Worm (Caenorhabditis elegans) whole organism, late embryonic: Measurements from ENCODE around the gene Y49F6B.8.

ENCODE experiments used
- C08G9.2 ChIP-seq: sonication (generic microtip); optimal IDR thresholded peaks from 2 replicates; lab custom pipeline; 2016; ENCODE audit warnings: mild to moderate bottlenecking, missing genetic modification characterization, moderate library complexity, missing compliant biosample characterization
- F13H6.1 ChIP-seq: sonication (generic microtip); optimal IDR thresholded peaks from 2 replicates; lab custom pipeline; 2016; ENCODE audit warnings: missing genetic modification characterization, missing compliant biosample characterization
- Y22D7AL.16 ChIP-seq: sonication (generic microtip); optimal IDR thresholded peaks from 2 replicates; lab custom pipeline; 2016; ENCODE audit warnings: missing genetic modification characterization, missing compliant biosample characterization
- ahr-1 ChIP-seq: sonication (generic microtip); optimal IDR thresholded peaks from 2 replicates; lab custom pipeline; 2016; ENCODE audit warnings: missing genetic modification characterization, missing compliant biosample characterization
- ceh-14 ChIP-seq: sonication (generic microtip); optimal IDR thresholded peaks from 2 replicates; lab custom pipeline; 2016; ENCODE audit warnings: missing genotype, missing genetic modification characterization, missing compliant biosample characterization
- ceh-19 ChIP-seq: fragments of 200-800 bp; sonication (Bioruptor generic); optimal IDR thresholded peaks from 2 replicates; lab custom pipeline; 2018; ENCODE audit warnings: mild to moderate bottlenecking, missing genetic modification characterization, missing compliant biosample characterization
- ceh-45 ChIP-seq: fragments of 200-800 bp; sonication (Bioruptor generic); IDR thresholded peaks from 2 replicates; pipeline ENCODE4 v1.3.6; 2022; ENCODE audit warnings: missing genetic modification reagents, missing genetic modification characterization, missing compliant biosample characterization
- ceh-48 ChIP-seq: sonication (generic microtip); optimal IDR thresholded peaks from 2 replicates; lab custom pipeline; 2016; ENCODE audit warnings: missing genetic modification characterization, inconsistent platforms, missing compliant biosample characterization
- ceh-6 ChIP-seq: fragments of 200-800 bp; sonication (Bioruptor generic); optimal IDR thresholded peaks from 2 replicates; lab custom pipeline; 2018; ENCODE audit warnings: mild to moderate bottlenecking, missing genetic modification characterization, missing compliant biosample characterization
- che-1 ChIP-seq: sonication (generic microtip); optimal IDR thresholded peaks from 2 replicates; lab custom pipeline; 2016; ENCODE audit warnings: mild to moderate bottlenecking, missing genetic modification characterization, missing compliant biosample characterization
- dmd-4 ChIP-seq: sonication (generic microtip); optimal IDR thresholded peaks from 2 replicates; lab custom pipeline; 2016; ENCODE audit warnings: borderline replicate concordance, missing genetic modification characterization, missing compliant biosample characterization
- dve-1 ChIP-seq: sonication (generic microtip); optimal IDR thresholded peaks from 2 replicates; lab custom pipeline; 2017; ENCODE audit warnings: antibody characterized with exemption, mild to moderate bottlenecking, missing genetic modification characterization, missing compliant biosample characterization
- elt-4 ChIP-seq: sonication (generic microtip); optimal IDR thresholded peaks from 2 replicates; lab custom pipeline; 2016; ENCODE audit warnings: missing genetic modification characterization, missing compliant biosample characterization
- fax-1 ChIP-seq: sonication (generic microtip); optimal IDR thresholded peaks from 2 replicates; lab custom pipeline; 2016; ENCODE audit warnings: missing genotype, missing genetic modification characterization, missing compliant biosample characterization
- gmeb-2 ChIP-seq: sonication (generic microtip); optimal IDR thresholded peaks from 2 replicates; lab custom pipeline; 2016; ENCODE audit warnings: missing genetic modification characterization, inconsistent platforms, missing compliant biosample characterization
- hlh-13 ChIP-seq: fragments of 200-800 bp; sonication (Bioruptor generic); optimal IDR thresholded peaks from 2 replicates; lab custom pipeline; 2018; ENCODE audit warnings: mild to moderate bottlenecking, missing genetic modification characterization, missing compliant biosample characterization
- hlh-15 ChIP-seq: sonication (generic microtip); optimal IDR thresholded peaks from 2 replicates; lab custom pipeline; 2016; ENCODE audit warnings: missing genetic modification characterization, missing compliant biosample characterization
- hlh-30 ChIP-seq: sonication (generic microtip); optimal IDR thresholded peaks from 2 replicates; lab custom pipeline; 2017; ENCODE audit warnings: antibody characterized with exemption, missing genetic modification characterization, missing compliant biosample characterization; ENCODE audit not compliant: insufficient read depth
- hlh-6 ChIP-seq: sonication (generic microtip); optimal IDR thresholded peaks from 2 replicates; lab custom pipeline; 2016; ENCODE audit warnings: missing genotype, missing genetic modification characterization, missing compliant biosample characterization
- hlh-8 ChIP-seq: sonication (generic microtip); optimal IDR thresholded peaks from 2 replicates; lab custom pipeline; 2016; ENCODE audit warnings: missing genotype, missing genetic modification characterization, missing compliant biosample characterization
- lim-6 ChIP-seq: sonication (generic microtip); optimal IDR thresholded peaks from 2 replicates; lab custom pipeline; 2016; ENCODE audit warnings: missing genetic modification characterization, missing compliant biosample characterization
- mec-3 ChIP-seq: sonication (generic microtip); optimal IDR thresholded peaks from 2 replicates; lab custom pipeline; 2016; ENCODE audit warnings: borderline replicate concordance, missing genetic modification characterization, missing compliant biosample characterization
- nfya-1 ChIP-seq: sonication (generic microtip); optimal IDR thresholded peaks from 2 replicates; lab custom pipeline; 2017; ENCODE audit warnings: missing genetic modification characterization, mild to moderate bottlenecking, missing compliant biosample characterization, antibody characterized with exemption, moderate library complexity
- odd-2 ChIP-seq: sonication (generic microtip); optimal IDR thresholded peaks from 2 replicates; lab custom pipeline; 2017; ENCODE audit warnings: antibody characterized with exemption, mild to moderate bottlenecking, missing genetic modification characterization, missing compliant biosample characterization
- pha-2 ChIP-seq: sonication (generic microtip); optimal IDR thresholded peaks from 2 replicates; lab custom pipeline; 2017; ENCODE audit warnings: mild to moderate bottlenecking, missing genetic modification characterization, missing compliant biosample characterization
- syd-9 ChIP-seq: sonication (generic microtip); optimal IDR thresholded peaks from 2 replicates; lab custom pipeline; 2016; ENCODE audit warnings: mild to moderate bottlenecking, missing genetic modification characterization, moderate library complexity, missing compliant biosample characterization
- tbx-2 ChIP-seq: sonication (generic microtip); optimal IDR thresholded peaks from 2 replicates; lab custom pipeline; 2016; ENCODE audit warnings: missing genetic modification characterization, missing compliant biosample characterization
- tbx-7 ChIP-seq: sonication (generic microtip); optimal IDR thresholded peaks from 2 replicates; lab custom pipeline; 2016; ENCODE audit warnings: missing genotype, missing genetic modification characterization, missing compliant biosample characterization
- ttx-3 ChIP-seq: sonication (generic microtip); optimal IDR thresholded peaks from 2 replicates; lab custom pipeline; 2016; ENCODE audit warnings: missing genetic modification reagents, missing genetic modification characterization, missing compliant biosample characterization
- unc-3 ChIP-seq, 2 experiments: fragments of 200-800 bp in 1 of 2; sonication (Bioruptor generic) in 1 of 2; sonication (generic microtip) in 1 of 2; conservative IDR thresholded peaks in 1 of 2; optimal IDR thresholded peaks in 1 of 2; 2 replicates each; pipeline versions ENCODE4 v1.3.6 to Lab custom; 2016 to 2022; ENCODE audit warnings: missing compliant biosample characterization in 2 of 2, missing genetic modification characterization in 2 of 2, missing genetic modification reagents in 1 of 2
- unc-42 ChIP-seq: sonication (generic microtip); optimal IDR thresholded peaks from 2 replicates; lab custom pipeline; 2016; ENCODE audit warnings: missing genotype, missing genetic modification characterization, missing compliant biosample characterization
- zip-5 ChIP-seq: sonication (generic microtip); optimal IDR thresholded peaks from 2 replicates; lab custom pipeline; 2016; ENCODE audit warnings: missing genetic modification characterization, missing compliant biosample characterization
- ztf-16 ChIP-seq: sonication (generic microtip); optimal IDR thresholded peaks from 2 replicates; lab custom pipeline; 2017; ENCODE audit warnings: missing genetic modification characterization, missing compliant biosample characterization

The Y49F6B.8 gene

DNA sequence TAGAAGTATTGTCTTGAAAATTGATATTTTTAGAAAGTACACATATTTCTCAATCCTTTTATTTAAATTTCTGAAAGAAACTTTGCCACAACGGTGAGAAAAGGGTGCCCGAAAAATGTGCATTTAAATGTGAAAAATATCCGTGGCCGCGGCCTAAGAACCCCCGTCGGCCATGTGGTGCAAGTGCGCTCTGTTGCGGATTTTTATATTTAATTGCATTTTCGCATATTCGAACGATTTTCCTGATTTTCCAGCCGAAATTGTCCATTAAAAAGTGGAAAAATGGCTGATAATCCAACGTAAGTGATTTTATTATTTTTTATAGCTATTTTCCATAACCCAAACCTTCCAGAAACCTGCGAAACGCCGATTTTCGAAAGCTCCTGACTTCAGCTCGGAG, 747 bp upstream of the Y49F6B.8 start, which contains the start of gene smu-2 (continued):
- TF ChIP-seq fax-1 (tag; lab: Kevin White, UChicago): peak; percentile 31
- TF ChIP-seq hlh-15 (tag; lab: Kevin White, UChicago): peak; percentile 34
- 0 out of 2 replicates have a peak, but pooled peaks have one; percentile 9 for TF ChIP-seq unc-3 (GFP tag; conservative IDR thresholded peaks at IDR 0.05; lab: Robert Waterston, UW)
- no peak for TF ChIP-seq unc-3 (tag; optimal IDR thresholded peaks at IDR 0.05; lab: Kevin White, UChicago)
- TF ChIP-seq unc-42 (tag; lab: Kevin White, UChicago): peak; percentile 98
- TF ChIP-seq ceh-48 (tag; lab: Kevin White, UChicago): peak; percentile 7
- peak; percentile 73 for TF ChIP-seq mec-3 (tag; lab: Kevin White, UChicago)
- TF ChIP-seq pha-2 (tag; lab: Kevin White, UChicago): no peak
- TF ChIP-seq zip-5 (tag; lab: Kevin White, UChicago): peak; percentile 76
- TF ChIP-seq nfya-1 (tag; lab: Kevin White, UChicago): peak; percentile 33
- TF ChIP-seq che-1 (tag; lab: Kevin White, UChicago): no peak
- TF ChIP-seq tbx-7 (tag; lab: Kevin White, UChicago): peak; percentile 84
- TF ChIP-seq ceh-45: peak; percentile 50; the same call in 1 of the 2 replicates

- TF ChIP-seq hlh-13 (GFP tag; lab: Kevin White, UChicago) (no peak), Y22D7AL.16 (tag; lab: Kevin White, UChicago) (no peak), ztf-16 (tag; lab: Kevin White, UChicago) (no peak), unc-42 (tag; lab: Kevin White, UChicago) (no peak), ahr-1 (no peak), F13H6.1 (tag; lab: Kevin White, UChicago) (no peak), hlh-15 (tag; lab: Kevin White, UChicago) (no peak), dve-1 (no peak), ttx-3 (tag; lab: Kevin White, UChicago) (no peak), hlh-30 (tag; lab: Kevin White, UChicago) (no peak), zip-5 (tag; lab: Kevin White, UChicago) (no peak), odd-2 (no peak), unc-3 (GFP tag; conservative IDR thresholded peaks at IDR 0.05; lab: Robert Waterston, UW) (no peak), unc-3 (tag; optimal IDR thresholded peaks at IDR 0.05; lab: Kevin White, UChicago) (no peak), C08G9.2 (tag; lab: Kevin White, UChicago) (no peak), syd-9 (tag; lab: Kevin White, UChicago) (no peak), ceh-14 (tag; lab: Kevin White, UChicago) (no peak), dmd-4 (tag; lab: Kevin White, UChicago) (no peak)
- TF ChIP-seq, all 69 proteins: peak for 0
Measured at ce11 chrII:3477171-3477570, 4.3 kb downstream of the Y49F6B.8 start, which contains the start of gene fbxb-104. fbxb-104 (minus strand) TSS chrII:3477271.

DNA sequence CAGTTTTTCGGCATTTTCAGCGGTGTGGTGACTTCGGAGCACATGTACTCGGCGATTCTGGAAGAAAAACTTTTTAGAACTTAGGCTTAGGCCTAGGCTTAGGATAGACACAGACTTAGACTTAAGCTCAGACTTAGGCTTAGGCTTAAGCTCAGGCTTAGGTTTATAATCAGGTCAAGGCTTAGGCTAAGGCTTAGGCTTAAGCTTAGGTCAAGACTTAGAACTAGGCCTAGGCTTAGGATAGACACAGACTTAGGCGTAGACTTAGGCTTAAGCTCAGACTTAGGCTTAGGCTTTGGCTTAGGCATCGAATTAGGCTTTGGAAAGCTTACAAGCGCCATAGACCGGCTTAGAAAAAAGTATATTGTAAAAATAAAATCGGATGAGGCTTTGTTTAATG, 4.9 kb downstream of the Y49F6B.8 start:
- TF ChIP-seq mec-3 (tag; lab: Kevin White, UChicago): no peak
- TF ChIP-seq gmeb-2 (tag; lab: Kevin White, UChicago): no peak
- peak; percentile 62 for TF ChIP-seq dve-1
- no peak for TF ChIP-seq F13H6.1 (tag; lab: Kevin White, UChicago)
- no peak for TF ChIP-seq ceh-6 (GFP tag; lab: Kevin White, UChicago)
- no peak for TF ChIP-seq ceh-19 (GFP tag; lab: Kevin White, UChicago)
- no peak for TF ChIP-seq zip-5 (tag; lab: Kevin White, UChicago)

DNA sequence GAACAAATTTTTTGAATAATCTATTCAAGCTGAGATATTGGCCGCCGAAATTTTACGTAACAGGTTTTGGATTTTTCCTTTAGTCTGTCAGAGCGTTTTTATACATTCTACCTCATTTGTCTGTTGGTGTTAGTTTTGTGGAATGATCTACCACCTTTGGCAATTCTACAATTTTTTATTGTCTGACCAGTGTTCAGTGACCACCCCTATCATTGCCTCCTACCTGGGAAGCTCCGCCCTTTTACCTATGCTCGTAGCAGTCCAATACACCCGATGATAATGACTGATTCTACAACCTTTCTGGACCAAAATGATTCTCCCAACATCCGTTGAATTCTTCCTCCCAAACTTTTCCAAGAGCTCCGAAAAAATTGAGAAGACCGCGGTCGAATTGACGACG, 7.7 kb downstream of the Y49F6B.8 start, which contains the start of gene sdz-32:
Gene sdz-32, plus strand, starts transcription at position 301 of the 400 bp plus-strand sequence.
- no peak for TF ChIP-seq zip-5 (tag; lab: Kevin White, UChicago)
- no peak for TF ChIP-seq C08G9.2 (tag; lab: Kevin White, UChicago)
- no peak for TF ChIP-seq lim-6 (tag; lab: Kevin White, UChicago)
- TF ChIP-seq tbx-2 (tag; lab: Kevin White, UChicago): no peak
- no peak for TF ChIP-seq elt-4
- no peak for TF ChIP-seq hlh-6 (tag; lab: Kevin White, UChicago)
- no peak for TF ChIP-seq ztf-16 (tag; lab: Kevin White, UChicago)
- TF ChIP-seq hlh-8 (tag; lab: Kevin White, UChicago): no peak
